Fruit fly (Drosophila melanogaster) whole organism, wandering third instar larva: Measurements from ENCODE around the gene Wdr62.
A peak's percentile ranks its signal among the peaks of the same experiment; 100 is the strongest.

Source experiments
- Abd-B ChIP-seq: fragments of >200 bp; optimal IDR thresholded peaks from 2 replicates; lab custom pipeline; 2017; ENCODE audit warnings: missing biosample characterization, missing genetic modification characterization
- CG32264 ChIP-seq: fragments of 200-800 bp; sonication (Bioruptor generic); optimal IDR thresholded peaks from 2 replicates; lab custom pipeline; 2016; ENCODE audit warnings: missing biosample characterization, missing genetic modification characterization
- CG9705 ChIP-seq: fragments of 200-800 bp; sonication (Bioruptor generic); optimal IDR thresholded peaks from 2 replicates; lab custom pipeline; 2018; ENCODE audit warnings: missing biosample characterization, mild to moderate bottlenecking, missing genetic modification characterization
- CrebA ChIP-seq: fragments of 200-800 bp; sonication (Bioruptor generic); optimal IDR thresholded peaks from 2 replicates; lab custom pipeline; 2016; ENCODE audit warnings: missing biosample characterization, mild to moderate bottlenecking, missing genetic modification characterization, borderline replicate concordance
- Dfd ChIP-seq: fragments of >200 bp; optimal IDR thresholded peaks from 2 replicates; lab custom pipeline; 2017; ENCODE audit warnings: missing biosample characterization, missing genetic modification characterization
- Dif ChIP-seq: fragments of 200-275, 200-300 bp; sonication (Bioruptor generic); optimal IDR thresholded peaks from 2 replicates; lab custom pipeline; 2018; ENCODE audit warnings: missing biosample characterization, missing genetic modification characterization; ENCODE audit not compliant: partially characterized antibody
- GATAd ChIP-seq: sonication (Bioruptor generic); optimal IDR thresholded peaks from 2 replicates; lab custom pipeline; 2016; ENCODE audit warnings: missing biosample characterization, missing genetic modification characterization
- HLH106 ChIP-seq: fragments of 200-800 bp; optimal IDR thresholded peaks from 3 replicates; lab custom pipeline; 2019; ENCODE audit warnings: missing biosample characterization, mild to moderate bottlenecking, missing genetic modification characterization, moderate library complexity
- Hnf4 ChIP-seq: fragments of 200-800 bp; sonication (Bioruptor generic); optimal IDR thresholded peaks from 2 replicates; lab custom pipeline; 2016; ENCODE audit warnings: missing biosample characterization, mild to moderate bottlenecking, missing genetic modification characterization
- Hr78 ChIP-seq: fragments of >200 bp; optimal IDR thresholded peaks from 2 replicates; lab custom pipeline; 2017; ENCODE audit warnings: missing biosample characterization, missing genetic modification characterization
- Hr83 ChIP-seq: fragments of 200-300 bp; sonication (Bioruptor generic); optimal IDR thresholded peaks from 2 replicates; lab custom pipeline; 2016; ENCODE audit warnings: missing biosample characterization, mild to moderate bottlenecking, missing genetic modification characterization, moderate library complexity; ENCODE audit not compliant: poor library complexity, severe bottlenecking
- Jra ChIP-seq: sonication (Bioruptor generic); optimal IDR thresholded peaks from 2 replicates; lab custom pipeline; 2016; ENCODE audit warnings: missing biosample characterization, missing genetic modification characterization
- Mio ChIP-seq: sonication (Bioruptor generic); optimal IDR thresholded peaks from 2 replicates; lab custom pipeline; 2016; ENCODE audit warnings: missing biosample characterization, missing genetic modification characterization
- Myc ChIP-seq: fragments of >200 bp; optimal IDR thresholded peaks from 2 replicates; lab custom pipeline; 2017
- N ChIP-seq: fragments of >200 bp; optimal IDR thresholded peaks from 2 replicates; lab custom pipeline; 2018; ENCODE audit warnings: missing biosample characterization, missing external identifiers, missing genetic modification characterization
- OdsH ChIP-seq: fragments of 200-800 bp; sonication (Bioruptor generic); optimal IDR thresholded peaks from 2 replicates; lab custom pipeline; 2016; ENCODE audit warnings: missing biosample characterization, mild to moderate bottlenecking, missing genetic modification characterization
- Rel ChIP-seq, 2 experiments: fragments of 200-800 bp; sonication (Bioruptor generic) in 1 of 2; optimal IDR thresholded peaks; 2 replicates in 1 of 2; 3 replicates in 1 of 2; lab custom pipeline; 2016 to 2019; ENCODE audit warnings: mild to moderate bottlenecking in 2 of 2, missing biosample characterization in 2 of 2, missing genetic modification characterization in 2 of 2, moderate library complexity in 1 of 2
- Sp1 ChIP-seq: fragments of 200-800 bp; sonication (Bioruptor generic); optimal IDR thresholded peaks from 3 replicates; lab custom pipeline; 2019; ENCODE audit warnings: missing biosample characterization, mild to moderate bottlenecking, missing genetic modification characterization, moderate library complexity
- Vsx2 ChIP-seq: fragments of 200-300, 225-300 bp; sonication (Bioruptor generic); optimal IDR thresholded peaks from 2 replicates; lab custom pipeline; 2018; ENCODE audit warnings: missing biosample characterization, missing genetic modification characterization; ENCODE audit not compliant: partially characterized antibody
- br ChIP-seq: fragments of 200-800 bp; sonication (Bioruptor generic); optimal IDR thresholded peaks from 2 replicates; lab custom pipeline; 2016; ENCODE audit warnings: missing biosample characterization, missing genetic modification characterization
- brk ChIP-seq: fragments of 200-800 bp; sonication (Bioruptor generic); optimal IDR thresholded peaks from 2 replicates; lab custom pipeline; 2016; ENCODE audit warnings: missing biosample characterization, mild to moderate bottlenecking, missing genetic modification characterization
- dl ChIP-seq, 2 experiments: fragments of 175-275, 200-275 bp in 1 of 2; fragments of 200-275 bp in 1 of 2; sonication (Bioruptor generic); optimal IDR thresholded peaks; lab custom pipeline; 2018; ENCODE audit warnings: mild to moderate bottlenecking in 2 of 2, missing biosample characterization in 2 of 2, missing genetic modification characterization in 2 of 2, moderate library complexity in 2 of 2; ENCODE audit not compliant: partially characterized antibody in 2 of 2, insufficient read depth in 1 of 2
- dmrt93B ChIP-seq: fragments of 200-800 bp; sonication (Bioruptor generic); optimal IDR thresholded peaks from 2 replicates; lab custom pipeline; 2018; ENCODE audit warnings: missing biosample characterization, mild to moderate bottlenecking, missing genetic modification characterization
- dsf ChIP-seq: sonication (Bioruptor generic); optimal IDR thresholded peaks from 2 replicates; lab custom pipeline; 2016; ENCODE audit warnings: missing biosample characterization, missing genetic modification characterization, borderline replicate concordance
- ey ChIP-seq: fragments of 200-800 bp; sonication (Bioruptor generic); optimal IDR thresholded peaks from 2 replicates; lab custom pipeline; 2016; ENCODE audit warnings: missing biosample characterization, missing genetic modification characterization
- foxo ChIP-seq, 2 experiments: fragments of 200-800 bp; sonication (Bioruptor generic); optimal IDR thresholded peaks; 2 replicates in 1 of 2; 3 replicates in 1 of 2; lab custom pipeline; 2016 to 2017; ENCODE audit warnings: missing biosample characterization in 2 of 2, missing genetic modification characterization in 2 of 2
- fru ChIP-seq: fragments of 200-800 bp; sonication (Bioruptor generic); optimal IDR thresholded peaks from 3 replicates; lab custom pipeline; 2016; ENCODE audit warnings: missing biosample characterization, mild to moderate bottlenecking, missing genetic modification characterization
- h ChIP-seq: fragments of 200-800 bp; sonication (Bioruptor generic); optimal IDR thresholded peaks from 3 replicates; lab custom pipeline; 2016; ENCODE audit warnings: missing biosample characterization, mild to moderate bottlenecking, missing genetic modification characterization
- jim ChIP-seq: fragments of 175-275, 200-325 bp; sonication (Bioruptor generic); optimal IDR thresholded peaks from 2 replicates; lab custom pipeline; 2016; ENCODE audit warnings: missing biosample characterization, mild to moderate bottlenecking, missing genetic modification characterization
- lola ChIP-seq: fragments of >200 bp; optimal IDR thresholded peaks from 2 replicates; lab custom pipeline; 2017; ENCODE audit warnings: missing biosample characterization, missing genetic modification characterization
- pan ChIP-seq: fragments of >200 bp; optimal IDR thresholded peaks from 2 replicates; lab custom pipeline; 2017
- psq ChIP-seq: fragments of 200-800 bp; sonication (Bioruptor generic); optimal IDR thresholded peaks from 3 replicates; lab custom pipeline; 2017; ENCODE audit warnings: missing biosample characterization, mild to moderate bottlenecking, missing genetic modification characterization, moderate library complexity
- rgr ChIP-seq: fragments of 200-800 bp; sonication (Bioruptor generic); optimal IDR thresholded peaks from 3 replicates; lab custom pipeline; 2016; ENCODE audit warnings: missing biosample characterization, mild to moderate bottlenecking, missing genetic modification characterization
- sage ChIP-seq: fragments of 200-800 bp; sonication (Bioruptor generic); optimal IDR thresholded peaks from 2 replicates; lab custom pipeline; 2016; ENCODE audit warnings: missing biosample characterization, mild to moderate bottlenecking, missing genetic modification characterization
- sv ChIP-seq: fragments of 200-800 bp; sonication (Bioruptor generic); optimal IDR thresholded peaks from 3 replicates; lab custom pipeline; 2016; ENCODE audit warnings: missing biosample characterization, missing genetic modification characterization
- tai ChIP-seq: sonication (Bioruptor generic); optimal IDR thresholded peaks from 2 replicates; lab custom pipeline; 2016; ENCODE audit warnings: missing biosample characterization, missing genetic modification characterization
- usp ChIP-seq: fragments of >200 bp; optimal IDR thresholded peaks from 2 replicates; lab custom pipeline; 2017; ENCODE audit warnings: missing biosample characterization, missing genetic modification characterization
- woc ChIP-seq: sonication (Bioruptor generic); optimal IDR thresholded peaks from 2 replicates; lab custom pipeline; 2016; ENCODE audit warnings: missing biosample characterization, mild to moderate bottlenecking, missing genetic modification characterization

Wdr62 gene

DNA sequence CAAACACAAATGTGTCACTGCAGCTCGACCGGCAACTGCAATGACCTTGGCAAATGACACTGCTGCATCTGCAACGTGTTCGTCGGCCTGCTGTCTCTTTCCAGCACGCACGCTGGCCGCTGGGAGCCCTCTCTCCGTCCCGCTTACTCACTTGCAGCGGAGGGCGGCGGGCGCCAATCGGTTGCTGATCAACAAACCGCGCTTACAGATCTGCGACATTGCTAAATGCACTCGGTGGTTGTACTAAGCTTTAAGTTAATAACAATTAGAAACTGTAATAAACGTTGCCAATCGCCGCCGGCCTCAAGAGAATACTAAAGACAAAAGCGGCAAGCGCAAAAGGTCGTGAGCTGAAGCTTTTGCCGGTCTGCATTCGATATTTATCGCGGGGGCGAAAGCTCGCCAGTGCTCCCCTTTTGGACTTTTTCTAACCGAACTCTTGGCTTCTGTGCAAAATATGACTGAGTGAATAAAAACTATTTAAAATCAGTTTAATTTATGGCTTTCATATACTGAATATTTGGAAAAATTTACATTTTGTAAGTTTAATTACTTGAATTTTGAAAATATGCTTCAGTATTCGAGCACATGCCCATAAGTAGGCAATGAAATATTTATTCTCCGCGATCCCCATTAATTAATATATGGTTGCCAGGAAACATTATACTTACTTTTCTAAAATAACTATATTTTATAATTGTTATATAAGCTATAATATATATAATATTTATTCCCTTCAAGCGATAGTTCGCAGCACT lies 103.2 kb downstream of the Wdr62 start, which contains the start of gene Got2:
Got2 (minus strand) TSS at position 325 of the 758 bp plus-strand sequence.
- TF ChIP-seq tai (GFP tag; lab: Kevin White, UChicago): no peak
- peak; percentile 53 for TF ChIP-seq Hr83 (GFP tag; lab: Kevin White, UChicago)
- peak; percentile 65 for TF ChIP-seq woc (GFP tag; lab: Kevin White, UChicago)
- peak; percentile 94 for TF ChIP-seq Myc (lab: Kevin White, UChicago)
- no peak for TF ChIP-seq rgr
- peak; percentile 31 for TF ChIP-seq sage (GFP tag; lab: Kevin White, UChicago)
- TF ChIP-seq HLH106: peak; percentile 17
- peak; percentile 14 for TF ChIP-seq Dif (GFP tag; lab: Kevin White, UChicago)
- peak; percentile 27 for TF ChIP-seq fru (GFP tag; lab: Kevin White, UChicago)
- TF ChIP-seq psq (GFP tag; lab: Kevin White, UChicago): peak; percentile 26
- peak in 1 of 2 experiments; percentile 35 for TF ChIP-seq foxo (GFP tag; optimal IDR thresholded peaks at IDR 0.05; lab: Kevin White, UChicago)
- TF ChIP-seq usp (GFP tag; lab: Kevin White, UChicago): no peak
- peak; percentile 34 for TF ChIP-seq OdsH (GFP tag; lab: Kevin White, UChicago)
- TF ChIP-seq Rel (GFP tag; optimal IDR thresholded peaks at IDR 0.05; lab: Kevin White, UChicago): no peak
- TF ChIP-seq Rel (tag; optimal IDR thresholded peaks at IDR 0.05; lab: Kevin White, UChicago): peak; percentile 26
- peak; percentile 9 for TF ChIP-seq GATAd (GFP tag; lab: Kevin White, UChicago)

DNA sequence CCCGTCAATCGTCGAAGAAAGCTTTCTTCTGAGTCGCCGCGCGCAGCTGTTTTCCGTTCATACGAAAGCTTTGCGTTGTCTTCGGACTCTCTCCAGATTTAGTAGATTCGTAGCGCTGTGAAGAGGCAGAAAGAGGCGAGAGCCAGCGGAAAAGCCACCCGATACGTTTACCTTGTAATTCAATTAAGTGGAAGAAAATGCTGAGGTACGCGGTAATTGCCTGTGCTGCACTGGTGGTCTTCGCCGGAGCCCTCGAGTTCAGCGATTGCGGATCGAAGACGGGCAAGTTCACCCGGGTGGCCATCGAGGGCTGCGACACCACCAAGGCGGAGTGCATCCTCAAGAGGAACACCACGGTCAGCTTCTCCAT lies 103.8 kb downstream of the Wdr62 start, which contains the start of gene Npc2a:
Npc2a (plus strand) TSS at position 99 of the 370 bp plus-strand sequence.
- TF ChIP-seq woc (GFP tag; lab: Kevin White, UChicago): no peak
- no peak for TF ChIP-seq Rel (GFP tag; optimal IDR thresholded peaks at IDR 0.05; lab: Kevin White, UChicago)
- no peak for TF ChIP-seq Rel (tag; optimal IDR thresholded peaks at IDR 0.05; lab: Kevin White, UChicago)
- peak; percentile 4 for TF ChIP-seq Dif (GFP tag; lab: Kevin White, UChicago)
- TF ChIP-seq Abd-B (GFP tag; lab: Kevin White, UChicago): no peak
- peak; percentile 11 to 29 for TF ChIP-seq dl (GFP tag; optimal IDR thresholded peaks at IDR 0.05; lab: Kevin White, UChicago; ENCODE audit: insufficient read depth in 1 of 2, partially characterized antibody in 2 of 2)
- TF ChIP-seq rgr: no peak
- no peak for TF ChIP-seq sage (GFP tag; lab: Kevin White, UChicago)

DNA sequence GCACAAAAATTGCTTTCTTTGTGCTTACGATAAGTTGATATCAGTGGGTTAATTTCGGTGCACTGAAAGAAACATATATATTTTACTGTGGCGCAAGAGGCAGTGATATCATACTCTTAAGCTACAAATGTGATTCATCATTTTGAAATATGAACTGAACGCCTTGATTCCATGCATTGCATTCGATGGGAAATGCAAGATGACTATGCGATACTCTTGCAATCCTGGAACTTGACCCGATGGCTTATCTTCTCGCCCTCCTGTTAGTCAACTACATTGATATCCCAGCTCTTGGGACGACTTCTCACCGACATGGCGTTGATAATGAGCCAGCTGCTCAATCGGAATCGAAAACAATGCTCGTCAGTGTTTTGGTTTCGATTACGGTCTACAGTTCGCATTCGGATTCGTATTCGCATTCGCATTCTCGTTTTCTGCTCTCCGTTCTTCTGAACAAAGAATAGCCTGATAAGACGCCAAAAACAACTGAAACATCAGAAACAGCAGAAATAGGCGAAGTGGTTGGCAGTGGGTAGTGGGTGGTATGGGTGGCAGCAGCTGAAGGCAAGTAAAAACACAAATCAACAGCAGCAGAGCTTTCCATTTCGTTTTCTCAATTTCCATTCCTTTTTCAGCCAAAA lies 105.0 kb downstream of the Wdr62 start:
- TF ChIP-seq Hr78 (GFP tag; lab: Kevin White, UChicago) (no peak), GATAd (GFP tag; lab: Kevin White, UChicago) (no peak), br (GFP tag; lab: Kevin White, UChicago) (peak; percentile 37), Rel (GFP tag; optimal IDR thresholded peaks at IDR 0.05; lab: Kevin White, UChicago) (peak; percentile 3), Rel (tag; optimal IDR thresholded peaks at IDR 0.05; lab: Kevin White, UChicago) (peak; percentile 43), Hnf4 (GFP tag; lab: Kevin White, UChicago) (peak; percentile 33), tai (GFP tag; lab: Kevin White, UChicago) (no peak), CG9705 (no peak), ey (GFP tag; lab: Kevin White, UChicago) (peak; percentile 45), h (GFP tag; lab: Kevin White, UChicago) (peak; percentile 65), Vsx2 (no peak), Dif (GFP tag; lab: Kevin White, UChicago) (peak; percentile 1), lola (GFP tag; lab: Kevin White, UChicago) (no peak), CG32264 (GFP tag; lab: Kevin White, UChicago) (no peak), rgr (peak; percentile 47), Jra (GFP tag; lab: Kevin White, UChicago) (peak; percentile 70), foxo (GFP tag; optimal IDR thresholded peaks at IDR 0.05; lab: Kevin White, UChicago) (peak in 1 of 2 experiments; percentile 27), psq (GFP tag; lab: Kevin White, UChicago) (peak; percentile 87), woc (GFP tag; lab: Kevin White, UChicago) (no peak), CrebA (GFP tag; lab: Kevin White, UChicago) (no peak), sv (GFP tag; lab: Kevin White, UChicago) (no peak), brk (GFP tag; lab: Kevin White, UChicago) (no peak), jim (GFP tag; lab: Kevin White, UChicago) (no peak), pan (lab: Kevin White, UChicago) (no peak), Sp1 (GFP tag; lab: Kevin White, UChicago) (peak; percentile 20), N (GFP tag; lab: Kevin White, UChicago) (no peak), dsf (GFP tag; lab: Kevin White, UChicago) (no peak), Mio (GFP tag; lab: Kevin White, UChicago) (no peak), usp (GFP tag; lab: Kevin White, UChicago) (no peak), sage (GFP tag; lab: Kevin White, UChicago) (no peak), Hr83 (GFP tag; lab: Kevin White, UChicago) (peak; percentile 49), HLH106 (peak; percentile 1), fru (GFP tag; lab: Kevin White, UChicago) (peak; percentile 16), Dfd (GFP tag; lab: Kevin White, UChicago) (no peak), Abd-B (GFP tag; lab: Kevin White, UChicago) (no peak), dl (GFP tag; optimal IDR thresholded peaks at IDR 0.05; lab: Kevin White, UChicago; ENCODE audit: insufficient read depth in 1 of 2, partially characterized antibody in 2 of 2) (peak in 1 of 2 experiments; percentile 22), dmrt93B (GFP tag; lab: Kevin White, UChicago) (no peak), OdsH (GFP tag; lab: Kevin White, UChicago) (peak; percentile 21), Myc (lab: Kevin White, UChicago) (no peak)
- TF ChIP-seq, all 38 proteins: peak for 16
